Fruit fly (Drosophila melanogaster) whole organism, embryonic: ENCODE results near the gene slpr.

ENCODE experiments used
- Ada2b ChIP-seq: fragments of 200-800 bp; sonication (Bioruptor generic); IDR thresholded peaks from 2 replicates; pipeline ENCODE4 v1.3.6; 2022; ENCODE audit warnings: missing biosample characterization, missing genetic modification characterization
- CG8281 ChIP-seq: fragments of 200-800 bp; sonication (Bioruptor generic); optimal IDR thresholded peaks from 2 replicates; lab custom pipeline; 2018; ENCODE audit warnings: missing biosample characterization, mild to moderate bottlenecking, missing genetic modification characterization, moderate library complexity
- CG9727 ChIP-seq: fragments of 200-800 bp; sonication (Bioruptor generic); optimal IDR thresholded peaks from 3 replicates; lab custom pipeline; 2017; ENCODE audit warnings: missing biosample characterization, mild to moderate bottlenecking, missing genetic modification characterization
- Dfd ChIP-seq, 2 experiments: fragments of >200 bp; optimal IDR thresholded peaks; 2 replicates each; lab custom pipeline; 2017; ENCODE audit warnings: missing biosample characterization in 2 of 2, missing genetic modification characterization in 2 of 2
- disco-r ChIP-seq: fragments of 200-800 bp; sonication (Bioruptor generic); optimal IDR thresholded peaks from 2 replicates; lab custom pipeline; 2016; ENCODE audit warnings: missing biosample characterization, missing genetic modification characterization
- p53 ChIP-seq: fragments of 200-800 bp; sonication (Bioruptor generic); optimal IDR thresholded peaks from 2 replicates; lab custom pipeline; 2016; ENCODE audit warnings: missing biosample characterization, missing genetic modification characterization

DNA sequence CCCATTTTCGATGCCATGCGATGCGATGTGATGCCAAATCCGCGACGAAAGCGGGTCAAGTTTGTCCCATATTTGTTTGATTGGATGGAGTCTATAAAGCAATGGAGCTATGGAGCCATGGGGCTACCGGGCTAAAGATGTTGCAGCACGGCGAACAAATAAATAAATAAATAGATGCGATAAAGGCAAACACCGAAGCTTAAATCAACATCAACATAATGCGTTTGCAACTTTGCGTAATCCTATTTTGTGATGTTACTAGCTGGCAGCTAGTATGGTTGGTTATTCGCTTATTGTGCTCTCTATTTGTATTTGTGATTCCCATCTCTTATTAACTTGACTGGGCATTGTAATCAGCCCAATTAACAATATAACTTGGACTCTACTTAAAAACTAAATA, 48.9 kb downstream of the slpr start:
- TF ChIP-seq CG9727, result no peak
- TF ChIP-seq disco-r, result no peak
- TF ChIP-seq p53 (GFP tag; lab: Kevin White, UChicago), result no peak
- TF ChIP-seq Ada2b, result no peak
- no peak for TF ChIP-seq Dfd (GFP tag; optimal IDR thresholded peaks at IDR 0.05; lab: Kevin White, UChicago)
- TF ChIP-seq CG8281 (tag; lab: Kevin White, UChicago), result no peak
